Worm (Caenorhabditis elegans): ENCODE measurements around the gene D1086.3.
A peak's percentile ranks its signal among the peaks of the same experiment; 100 is the strongest.

Gene D1086.3

DNA sequence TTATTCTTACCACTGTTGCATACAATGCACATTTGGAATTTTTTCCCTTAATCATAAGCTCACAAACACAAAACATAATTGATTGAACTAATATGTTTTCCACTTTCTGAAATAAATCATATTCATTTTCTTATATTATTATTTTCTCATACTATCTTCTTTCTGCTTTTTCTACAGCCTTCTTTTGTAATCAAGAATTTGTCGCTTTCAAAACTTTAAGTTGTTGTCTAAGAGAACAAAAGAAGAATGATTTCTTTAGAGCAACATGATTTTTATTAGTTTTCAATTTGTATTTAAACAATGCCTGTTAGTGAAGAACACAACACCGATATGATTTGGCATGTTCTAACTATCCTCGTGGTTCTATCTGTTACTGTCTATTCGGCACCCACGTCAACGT lies 8.6 kb upstream of the D1086.3 start, which contains the start of gene D1086.7:
Gene D1086.7, plus strand, starts transcription at position 301 of the 400 bp plus-strand sequence.
- TF ChIP-seq sup-37 (GFP tag; optimal IDR thresholded peaks at IDR 0.05) (no peak), efl-3 (GFP tag; optimal IDR thresholded peaks at IDR 0.05) (no peak), xbp-1 (tag; optimal IDR thresholded peaks at IDR 0.05) (no peak), rnt-1 (tag; optimal IDR thresholded peaks at IDR 0.05) (no peak), nhr-12 (tag; optimal IDR thresholded peaks at IDR 0.05) (no peak), ceh-82 (tag; optimal IDR thresholded peaks at IDR 0.05) (no peak), mdl-1 (tag; optimal IDR thresholded peaks at IDR 0.05) (no peak), jun-1 (tag; optimal IDR thresholded peaks at IDR 0.05) (no peak), nhr-77 (tag; optimal IDR thresholded peaks at IDR 0.05) (no peak), zag-1 (tag; optimal IDR thresholded peaks at IDR 0.05) (no peak)

DNA sequence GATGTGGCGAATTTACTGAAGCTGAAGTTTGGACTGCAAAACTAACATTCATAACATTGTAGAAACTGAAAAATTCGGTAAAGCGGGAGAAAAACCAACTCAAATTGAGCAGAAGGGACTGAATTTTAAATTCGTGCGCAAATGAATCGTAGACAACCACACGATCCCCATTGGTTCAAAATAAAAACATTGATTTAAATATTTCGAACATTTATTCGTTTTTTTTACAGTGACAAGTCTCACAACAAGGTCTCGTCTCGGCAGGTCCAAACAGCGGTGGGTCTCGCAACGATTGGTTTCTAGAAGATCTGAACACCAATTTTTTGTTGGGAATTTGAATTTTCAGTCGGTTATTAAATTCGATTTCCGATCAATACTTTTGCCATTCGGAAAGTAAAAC lies 7.0 kb upstream of the D1086.3 start, which contains the start of gene D1086.18:
Gene D1086.18, plus strand, starts transcription at position 301 of the 400 bp plus-strand sequence.
- no peak for TF ChIP-seq sup-37 (GFP tag; optimal IDR thresholded peaks at IDR 0.05)

DNA sequence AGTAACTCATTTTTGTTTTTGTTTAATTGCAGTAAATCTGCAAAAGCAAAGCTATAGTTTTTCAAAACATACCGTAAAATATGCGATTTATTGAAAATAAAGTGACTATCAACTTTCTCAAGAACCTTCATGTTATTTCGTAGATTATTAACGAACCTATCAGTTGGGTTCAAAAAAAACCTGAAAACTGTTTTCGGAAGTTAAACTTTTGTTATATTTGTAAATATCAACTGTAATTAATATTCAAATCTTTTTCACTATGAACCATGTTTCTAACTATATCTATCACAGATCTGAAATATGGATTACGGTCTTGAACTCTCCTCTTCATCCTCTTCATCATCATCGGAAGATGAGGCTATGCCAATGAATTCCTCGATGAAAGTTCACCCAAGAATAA lies 4.5 kb upstream of the D1086.3 start, which contains the start of gene D1086.19:
Gene D1086.19, plus strand, starts transcription at position 301 of the 400 bp plus-strand sequence.
- TF ChIP-seq efl-1 (optimal IDR thresholded peaks at IDR 0.05) (no peak), efl-1 (GFP tag; optimal IDR thresholded peaks at IDR 0.05 in 1 of 2) (no peak), skn-1 (tag; optimal IDR thresholded peaks at IDR 0.05) (no peak), nhr-12 (tag; optimal IDR thresholded peaks at IDR 0.05) (no peak), aly-2 (tag; optimal IDR thresholded peaks at IDR 0.05) (no peak), sox-4 (tag; optimal IDR thresholded peaks at IDR 0.05) (no peak), swsn-7 (tag; optimal IDR thresholded peaks at IDR 0.05) (no peak), Y116A8C.19 (tag; optimal IDR thresholded peaks at IDR 0.05; ENCODE audit: borderline replicate concordance) (no peak), nhr-85 (tag) (no peak), ceh-63 (GFP tag; optimal IDR thresholded peaks at IDR 0.05) (no peak), ceh-90 (tag; optimal IDR thresholded peaks at IDR 0.05) (no peak), lin-14 (GFP tag; optimal IDR thresholded peaks at IDR 0.05) (no peak), fos-1 (tag; optimal IDR thresholded peaks at IDR 0.05) (no peak), ztf-11 (tag; optimal IDR thresholded peaks at IDR 0.05) (no peak), unc-30 (tag; optimal IDR thresholded peaks at IDR 0.05) (no peak), irx-1 (tag; optimal IDR thresholded peaks at IDR 0.05) (no peak), nhr-20 (tag; optimal IDR thresholded peaks at IDR 0.05) (no peak), lin-39 (tag; optimal IDR thresholded peaks at IDR 0.05) (no peak), tbx-2 (tag; optimal IDR thresholded peaks at IDR 0.05) (no peak), pqm-1 (tag; optimal IDR thresholded peaks at IDR 0.05) (no peak), hpl-2 (GFP tag; optimal IDR thresholded peaks at IDR 0.05) (no peak)

DNA sequence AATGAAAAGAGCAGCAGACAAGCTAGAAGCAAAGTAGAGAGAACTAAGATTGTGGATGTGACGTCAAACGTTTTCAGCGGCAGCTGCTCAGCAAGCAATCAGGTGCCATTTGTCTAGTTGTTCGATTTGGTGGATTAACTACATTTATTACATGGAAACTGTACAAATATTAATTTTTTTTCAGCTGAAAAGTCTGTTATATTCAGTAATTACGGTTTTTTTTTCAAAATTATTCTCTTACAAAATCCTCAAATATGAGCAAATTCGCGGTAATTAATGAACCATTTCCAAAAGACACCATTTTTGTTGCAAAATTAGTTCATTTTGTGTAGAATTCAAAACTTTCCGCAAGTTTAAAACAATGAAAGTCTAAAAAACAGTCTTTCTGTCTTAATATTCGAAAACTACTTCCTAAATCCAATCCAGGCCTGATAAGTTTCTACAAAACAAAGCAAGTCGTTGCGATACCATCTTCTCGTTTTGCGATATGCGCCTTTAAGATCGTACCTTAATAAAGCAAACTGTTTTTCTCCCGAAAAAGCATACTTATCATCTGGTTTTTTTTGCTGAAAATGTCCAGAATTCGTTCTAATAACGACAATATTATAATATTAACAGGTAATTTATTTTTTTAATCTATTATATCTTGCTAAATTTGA lies 2.2 kb upstream of the D1086.3 start, which contains the start of the genes D1086.5 and him-5:
Gene D1086.5, minus strand, starts transcription at position 51 of the 659 bp plus-strand sequence.
Gene him-5, plus strand, starts transcription at position 118 of the 659 bp plus-strand sequence.
- no peak for TF ChIP-seq lin-39 (tag; optimal IDR thresholded peaks at IDR 0.05)
- TF ChIP-seq unc-130 (tag; optimal IDR thresholded peaks at IDR 0.05) = peak; percentile 8
- no peak for TF ChIP-seq pag-3 (tag; optimal IDR thresholded peaks at IDR 0.05; ENCODE audit: borderline replicate concordance, insufficient read depth)
- TF ChIP-seq rnt-1 (tag; optimal IDR thresholded peaks at IDR 0.05) = peak; percentile 17

DNA sequence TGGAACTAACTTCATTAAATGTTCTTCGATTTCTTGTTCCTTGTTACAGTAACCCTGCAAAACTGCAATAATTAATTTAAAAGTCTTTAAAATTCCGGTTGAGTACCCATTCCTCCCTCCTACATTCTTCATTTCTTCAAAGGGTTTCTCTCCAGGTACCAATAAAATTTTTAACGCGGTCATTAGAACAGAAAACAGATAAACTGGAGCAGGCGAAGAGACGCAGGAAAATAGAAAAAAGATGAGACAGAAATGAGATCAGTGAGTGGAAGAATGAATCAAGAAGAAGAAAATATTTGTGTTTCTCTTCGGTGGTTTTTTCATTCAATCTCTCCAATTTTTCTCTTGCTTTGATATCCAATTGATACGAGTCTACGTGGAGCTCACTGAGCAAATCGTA lies 1.2 kb downstream of the D1086.3 start, which contains the start of gene D1086.8:
Gene D1086.8, plus strand, starts transcription at position 301 of the 400 bp plus-strand sequence.
- peak; percentile 57 for TF ChIP-seq lin-14 (GFP tag; optimal IDR thresholded peaks at IDR 0.05)
- no peak for TF ChIP-seq unc-130 (tag; optimal IDR thresholded peaks at IDR 0.05)
- no peak for TF ChIP-seq C34B4.2 (tag; optimal IDR thresholded peaks at IDR 0.05)
- TF ChIP-seq lsy-2 (tag; optimal IDR thresholded peaks at IDR 0.05) = peak in 1 of 2 experiments; percentile 38
- no peak for TF ChIP-seq vab-15 (tag; optimal IDR thresholded peaks at IDR 0.05)
- TF ChIP-seq dpl-1 (GFP tag; optimal IDR thresholded peaks at IDR 0.05) = no peak
- peak; percentile 33 for TF ChIP-seq rnt-1 (tag; optimal IDR thresholded peaks at IDR 0.05)
- peak; percentile 11 for TF ChIP-seq blmp-1 (tag; optimal IDR thresholded peaks at IDR 0.05)
- peak; percentile 2 for TF ChIP-seq dsc-1 (tag; optimal IDR thresholded peaks at IDR 0.05)
- no peak for TF ChIP-seq efl-1 (optimal IDR thresholded peaks at IDR 0.05)
- no peak for TF ChIP-seq efl-1 (GFP tag; optimal IDR thresholded peaks at IDR 0.05 in 1 of 2)
